Worm (Caenorhabditis elegans) whole organism, mixed stage, embryonic: ENCODE data around the gene mam-6.

Experiments
- blmp-1 ChIP-seq: fragments of 150-350 bp; optimal IDR thresholded peaks from 2 replicates; lab custom pipeline; 2014; ENCODE audit warnings: missing biosample characterization, missing genetic modification characterization
- ceh-39 ChIP-seq: fragments of 150-350 bp; optimal IDR thresholded peaks from 2 replicates; lab custom pipeline; 2014; ENCODE audit warnings: missing biosample characterization, missing genetic modification characterization
- ceh-43 ChIP-seq: fragments of 200-800 bp; sonication (Bioruptor generic); optimal IDR thresholded peaks from 2 replicates; lab custom pipeline; 2018; ENCODE audit warnings: mild to moderate bottlenecking, missing genetic modification characterization, moderate library complexity, missing compliant biosample characterization
- ceh-83 ChIP-seq: fragments of 200-800 bp; sonication (Bioruptor generic); optimal IDR thresholded peaks from 2 replicates; lab custom pipeline; 2018; ENCODE audit warnings: mild to moderate bottlenecking, missing genetic modification characterization, missing compliant biosample characterization
- ces-1 ChIP-seq: fragments of 150-350 bp; optimal IDR thresholded peaks from 2 replicates; lab custom pipeline; 2014; ENCODE audit warnings: missing biosample characterization, missing genetic modification reagents, missing genetic modification characterization
- cnd-1 ChIP-seq: fragments of 200-800 bp; sonication (Bioruptor generic); optimal IDR thresholded peaks from 2 replicates; lab custom pipeline; 2018; ENCODE audit warnings: mild to moderate bottlenecking, missing genetic modification characterization, missing compliant biosample characterization
- elt-1 ChIP-seq: sonication (generic microtip); optimal IDR thresholded peaks from 2 replicates; lab custom pipeline; 2017; ENCODE audit warnings: missing genetic modification characterization, mild to moderate bottlenecking, missing compliant biosample characterization, antibody characterized with exemption, moderate library complexity, borderline replicate concordance; ENCODE audit not compliant: insufficient read depth
- elt-3 ChIP-seq: fragments of 150-350 bp; optimal IDR thresholded peaks from 2 replicates; lab custom pipeline; 2014; ENCODE audit warnings: missing biosample characterization, missing genetic modification characterization
- flh-1 ChIP-seq: fragments of 200-800 bp; sonication (Bioruptor generic); optimal IDR thresholded peaks from 2 replicates; lab custom pipeline; 2018; ENCODE audit warnings: mild to moderate bottlenecking, missing genetic modification characterization, moderate library complexity, missing compliant biosample characterization
- ham-2 ChIP-seq: fragments of 200-800 bp; sonication (Bioruptor generic); optimal IDR thresholded peaks from 2 replicates; lab custom pipeline; 2018; ENCODE audit warnings: mild to moderate bottlenecking, missing genetic modification characterization, missing compliant biosample characterization
- hlh-1 ChIP-seq: fragments of 150-350 bp; optimal IDR thresholded peaks from 2 replicates; lab custom pipeline; 2014; ENCODE audit warnings: missing biosample characterization, missing genetic modification reagents, missing genetic modification characterization
- lin-32 ChIP-seq: fragments of 200-800 bp; sonication (Bioruptor generic); optimal IDR thresholded peaks from 2 replicates; lab custom pipeline; 2018; ENCODE audit warnings: mild to moderate bottlenecking, missing genetic modification characterization, missing compliant biosample characterization
- lsy-2 ChIP-seq: fragments of 150-350 bp; optimal IDR thresholded peaks from 2 replicates; lab custom pipeline; 2014; ENCODE audit warnings: missing biosample characterization, missing genetic modification characterization
- mab-5 ChIP-seq: fragments of 150-350 bp; optimal IDR thresholded peaks from 2 replicates; lab custom pipeline; 2014; ENCODE audit warnings: missing biosample characterization, missing genetic modification characterization
- mep-1 ChIP-seq: fragments of 150-350 bp; optimal IDR thresholded peaks from 2 replicates; lab custom pipeline; 2017; ENCODE audit warnings: missing biosample characterization, missing genetic modification reagents, missing genetic modification characterization, inconsistent platforms
- mls-2 ChIP-seq: sonication (generic microtip); optimal IDR thresholded peaks from 2 replicates; lab custom pipeline; 2016; ENCODE audit warnings: mild to moderate bottlenecking, missing genetic modification characterization, moderate library complexity, missing compliant biosample characterization
- nhr-2 ChIP-seq: fragments of 150-350 bp; optimal IDR thresholded peaks from 2 replicates; lab custom pipeline; 2014; ENCODE audit warnings: missing biosample characterization, missing genetic modification characterization
- nhr-237 ChIP-seq: fragments of 150-350 bp; optimal IDR thresholded peaks from 2 replicates; lab custom pipeline; 2014; ENCODE audit warnings: missing biosample characterization, missing genetic modification characterization
- nhr-28 ChIP-seq: fragments of 150-350 bp; optimal IDR thresholded peaks from 2 replicates; lab custom pipeline; 2014; ENCODE audit warnings: missing biosample characterization, missing genetic modification characterization
- nhr-76 ChIP-seq: sonication (generic microtip); optimal IDR thresholded peaks from 2 replicates; lab custom pipeline; 2017; ENCODE audit warnings: missing biosample characterization, missing genetic modification characterization
- pha-4 ChIP-seq: fragments of 150-350 bp; optimal IDR thresholded peaks from 2 replicates; lab custom pipeline; 2018; ENCODE audit warnings: missing biosample characterization, missing genetic modification reagents, missing genetic modification characterization
- snpc-4 ChIP-seq: fragments of 150-350 bp; optimal IDR thresholded peaks from 2 replicates; lab custom pipeline; 2014; ENCODE audit warnings: missing biosample characterization, missing genetic modification characterization
- sptf-1 ChIP-seq: sonication (generic microtip); optimal IDR thresholded peaks from 2 replicates; lab custom pipeline; 2017; ENCODE audit warnings: mild to moderate bottlenecking, missing genetic modification characterization, moderate library complexity, missing compliant biosample characterization
- tbx-8 ChIP-seq: fragments of 200-800 bp; sonication (Bioruptor generic); optimal IDR thresholded peaks from 2 replicates; lab custom pipeline; 2018; ENCODE audit warnings: mild to moderate bottlenecking, missing genetic modification characterization, moderate library complexity, missing compliant biosample characterization
- unc-62 ChIP-seq: fragments of 150-350 bp; optimal IDR thresholded peaks from 2 replicates; lab custom pipeline; 2014; ENCODE audit warnings: missing biosample characterization, missing genetic modification reagents, missing genetic modification characterization
- ztf-11 ChIP-seq: fragments of 150-350 bp; optimal IDR thresholded peaks from 2 replicates; lab custom pipeline; 2014; ENCODE audit warnings: missing biosample characterization, missing genetic modification characterization

Gene mam-6

ce11 chrX:15081486-15081885 is 12.3 kb upstream of the mam-6 start:
- TF ChIP-seq mab-5 (tag; lab: Kevin White, UChicago) (no peak), snpc-4 (tag; lab: Kevin White, UChicago) (no peak), tbx-8 (GFP tag; lab: Kevin White, UChicago) (no peak), elt-1 (tag; lab: Kevin White, UChicago) (no peak), blmp-1 (tag; lab: Kevin White, UChicago) (no peak), flh-1 (GFP tag; lab: Kevin White, UChicago) (no peak), pha-4 (tag; lab: Kevin White, UChicago) (no peak), elt-3 (tag; lab: Kevin White, UChicago) (no peak), mls-2 (tag; lab: Kevin White, UChicago) (no peak), cnd-1 (tag; lab: Kevin White, UChicago) (no peak), mep-1 (tag; lab: Kevin White, UChicago) (no peak), ceh-43 (GFP tag; lab: Kevin White, UChicago) (no peak), ham-2 (GFP tag; lab: Kevin White, UChicago) (no peak), nhr-237 (tag; lab: Kevin White, UChicago) (no peak), lin-32 (GFP tag; lab: Kevin White, UChicago) (no peak), unc-62 (GFP tag; lab: Kevin White, UChicago) (no peak)

DNA sequence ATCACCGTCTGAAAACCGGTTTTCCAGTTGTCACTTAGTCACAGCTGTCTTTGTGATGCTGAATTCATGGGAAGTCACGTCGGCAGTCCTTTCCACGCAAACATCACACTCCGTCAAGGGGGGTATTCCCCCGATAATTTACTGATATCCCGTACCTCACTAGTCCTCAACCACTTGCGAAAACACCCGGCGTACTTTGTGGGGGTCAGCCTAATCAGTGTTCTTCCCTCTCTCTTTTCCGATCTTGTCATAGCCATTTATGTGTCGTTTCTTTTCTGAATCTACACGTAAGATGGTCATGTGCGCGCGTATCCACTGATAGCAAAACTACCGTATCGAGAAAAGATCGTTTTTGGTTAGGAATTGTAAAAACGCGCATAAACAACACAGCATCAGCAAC is 10.3 kb upstream of the mam-6 start:
- TF ChIP-seq mls-2 (tag; lab: Kevin White, UChicago) = no peak
- no peak for TF ChIP-seq hlh-1 (tag; lab: Kevin White, UChicago)
- TF ChIP-seq ham-2 (GFP tag; lab: Kevin White, UChicago) = no peak
- TF ChIP-seq elt-1 (tag; lab: Kevin White, UChicago) = no peak

ce11 chrX:15078276-15078675 is 9.1 kb upstream of the mam-6 start:
- no peak for TF ChIP-seq ces-1
- TF ChIP-seq nhr-28 (tag; lab: Kevin White, UChicago) = no peak
- TF ChIP-seq unc-62 (GFP tag; lab: Kevin White, UChicago) = no peak
- no peak for TF ChIP-seq mep-1 (tag; lab: Kevin White, UChicago)
- TF ChIP-seq nhr-2 (tag; lab: Kevin White, UChicago) = no peak
- TF ChIP-seq cnd-1 (tag; lab: Kevin White, UChicago) = no peak
- no peak for TF ChIP-seq ceh-39 (tag; lab: Kevin White, UChicago)
- TF ChIP-seq hlh-1 (tag; lab: Kevin White, UChicago) = no peak
- TF ChIP-seq mls-2 (tag; lab: Kevin White, UChicago) = no peak
- TF ChIP-seq lsy-2 (tag; lab: Kevin White, UChicago) = no peak
- no peak for TF ChIP-seq ham-2 (GFP tag; lab: Kevin White, UChicago)

ce11 chrX:15077597-15078261 is 8.6 kb upstream of the mam-6 start, which contains the start of the genes H40L08.8, H40L08.2 and H40L08.7:
Gene H40L08.8, minus strand, starts transcription at chrX:15077633.
Gene H40L08.2, minus strand, starts transcription at chrX:15077744.
Gene H40L08.7, minus strand, starts transcription at chrX:15077744.
- TF ChIP-seq ham-2 (GFP tag; lab: Kevin White, UChicago) (peak; percentile 38), hlh-1 (tag; lab: Kevin White, UChicago) (no peak), nhr-28 (tag; lab: Kevin White, UChicago) (no peak), sptf-1 (no peak)

DNA sequence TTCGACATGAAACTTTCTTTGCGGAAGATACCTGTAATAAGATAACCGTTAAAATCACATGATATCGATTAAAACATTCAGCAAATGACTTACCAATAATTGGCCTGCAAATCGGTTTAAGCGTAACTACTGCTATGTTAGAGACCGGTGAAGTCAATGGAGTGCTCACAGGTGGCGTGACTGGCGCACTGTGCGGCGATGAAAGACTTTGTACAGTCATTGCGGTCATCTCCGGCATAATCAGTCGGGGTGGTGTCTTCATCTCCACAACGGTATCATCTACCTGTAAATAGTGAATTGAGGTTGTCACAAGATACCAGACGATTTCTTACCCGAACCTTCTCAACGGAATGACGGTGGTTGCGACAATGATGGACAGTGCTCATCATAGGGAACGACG is 7.8 kb upstream of the mam-6 start:
- TF ChIP-seq ceh-83 (GFP tag; lab: Kevin White, UChicago) = no peak
- TF ChIP-seq nhr-76 (tag; lab: Kevin White, UChicago) = no peak
- TF ChIP-seq blmp-1 (tag; lab: Kevin White, UChicago) = no peak
- no peak for TF ChIP-seq mls-2 (tag; lab: Kevin White, UChicago)
- no peak for TF ChIP-seq mab-5 (tag; lab: Kevin White, UChicago)
- no peak for TF ChIP-seq hlh-1 (tag; lab: Kevin White, UChicago)
- no peak for TF ChIP-seq cnd-1 (tag; lab: Kevin White, UChicago)

- TF ChIP-seq elt-1 (tag; lab: Kevin White, UChicago) (peak; percentile 27), ztf-11 (tag; lab: Kevin White, UChicago) (no peak), unc-62 (GFP tag; lab: Kevin White, UChicago) (peak; percentile 14)
These were observed 7.0 kb upstream of the mam-6 start, which contains the start of the genes H40L08.3 and H40L08.9 for ce11 chrX:15076042-15076565. Gene H40L08.3, minus strand, starts transcription at chrX:15076092. Gene H40L08.9, minus strand, starts transcription at chrX:15076480.
